Worm (Caenorhabditis elegans) whole organism, mixed stage, embryonic: ENCODE measurements around the gene srbc-33.

Experiments
- ceh-43 ChIP-seq: fragments of 200-800 bp; sonication (Bioruptor generic); optimal IDR thresholded peaks from 2 replicates; lab custom pipeline; 2018; ENCODE audit warnings: mild to moderate bottlenecking, missing genetic modification characterization, moderate library complexity, missing compliant biosample characterization
- tbx-8 ChIP-seq: fragments of 200-800 bp; sonication (Bioruptor generic); optimal IDR thresholded peaks from 2 replicates; lab custom pipeline; 2018; ENCODE audit warnings: mild to moderate bottlenecking, missing genetic modification characterization, moderate library complexity, missing compliant biosample characterization
- unc-62 ChIP-seq: fragments of 150-350 bp; optimal IDR thresholded peaks from 2 replicates; lab custom pipeline; 2014; ENCODE audit warnings: missing biosample characterization, missing genetic modification reagents, missing genetic modification characterization

DNA sequence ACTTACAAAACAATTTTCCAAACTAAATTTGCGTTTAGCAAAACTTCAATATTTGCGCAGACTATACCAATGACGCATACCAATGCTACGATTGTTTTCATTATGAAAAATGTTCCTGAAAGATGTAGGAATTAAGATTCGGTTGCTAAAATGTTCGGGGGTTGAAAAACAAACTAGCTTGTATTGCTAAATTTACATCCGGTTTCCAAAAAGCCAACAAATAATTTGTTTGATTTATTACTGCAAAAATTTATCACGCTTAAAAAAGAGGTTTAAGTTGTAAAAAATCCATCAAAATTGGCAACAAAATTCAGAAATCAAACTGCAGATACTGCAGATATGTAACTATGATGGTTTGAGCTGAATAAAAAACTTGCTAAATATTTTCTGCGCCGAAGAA, 4.3 kb downstream of the srbc-33 start, which contains the start of gene srbc-30:
- TF ChIP-seq tbx-8 (GFP tag; lab: Kevin White, UChicago): no peak
- TF ChIP-seq ceh-43: no peak
- TF ChIP-seq unc-62 (GFP tag; lab: Kevin White, UChicago): no peak
